Worm (Caenorhabditis elegans) whole organism, dauer: Measurements from ENCODE around the gene C05D2.8.

Experiments used
- unc-62 ChIP-seq: sonication (generic microtip); optimal IDR thresholded peaks from 2 replicates; lab custom pipeline; 2017; ENCODE audit warnings: missing biosample characterization, missing genetic modification reagents, missing genetic modification characterization

The C05D2.8 gene

ce11 chrIII:5570814-5571443 lies 39.2 kb downstream of the C05D2.8 start:
- TF ChIP-seq unc-62, result no peak

- no peak for TF ChIP-seq unc-62
These were observed 41.5 kb downstream of the C05D2.8 start, which contains the start of gene nspb-12 for ce11 chrIII:5568679-5569078. nspb-12 (minus strand) TSS chrIII:5568779.

ce11 chrIII:5568265-5568664 lies 41.9 kb downstream of the C05D2.8 start:
- no peak for TF ChIP-seq unc-62

ce11 chrIII:5566496-5566895 lies 43.6 kb downstream of the C05D2.8 start:
- TF ChIP-seq unc-62, result no peak

- TF ChIP-seq unc-62, result no peak
These were observed 44.4 kb downstream of the C05D2.8 start for ce11 chrIII:5565699-5566098.

ce11 chrIII:5564799-5565198 lies 45.3 kb downstream of the C05D2.8 start, which contains the start of gene mlc-3:
mlc-3 (plus strand) TSS chrIII:5565025.
- TF ChIP-seq unc-62, result no peak

ce11 chrIII:5564325-5564724 lies 45.8 kb downstream of the C05D2.8 start:
- TF ChIP-seq unc-62, result no peak

- no peak for TF ChIP-seq unc-62
These were observed 46.5 kb downstream of the C05D2.8 start for ce11 chrIII:5563680-5564079.
